Worm (Caenorhabditis elegans) whole organism, mixed stage, embryonic: ENCODE measurements around the gene R02E4.2.

Source experiments
- M03D4.4 ChIP-seq: sonication (generic microtip); optimal IDR thresholded peaks from 2 replicates; lab custom pipeline; 2017; ENCODE audit warnings: mild to moderate bottlenecking, missing genetic modification characterization, missing compliant biosample characterization
- bed-3 ChIP-seq: fragments of 200-800 bp; sonication (Bioruptor generic); optimal IDR thresholded peaks from 3 replicates; lab custom pipeline; 2018; ENCODE audit warnings: mild to moderate bottlenecking, missing genetic modification characterization, moderate library complexity, missing compliant biosample characterization
- blmp-1 ChIP-seq: fragments of 150-350 bp; optimal IDR thresholded peaks from 2 replicates; lab custom pipeline; 2014; ENCODE audit warnings: missing biosample characterization, missing genetic modification characterization
- ceh-39 ChIP-seq: fragments of 150-350 bp; optimal IDR thresholded peaks from 2 replicates; lab custom pipeline; 2014; ENCODE audit warnings: missing biosample characterization, missing genetic modification characterization
- ceh-43 ChIP-seq: fragments of 200-800 bp; sonication (Bioruptor generic); optimal IDR thresholded peaks from 2 replicates; lab custom pipeline; 2018; ENCODE audit warnings: mild to moderate bottlenecking, missing genetic modification characterization, moderate library complexity, missing compliant biosample characterization
- ceh-83 ChIP-seq: fragments of 200-800 bp; sonication (Bioruptor generic); optimal IDR thresholded peaks from 2 replicates; lab custom pipeline; 2018; ENCODE audit warnings: mild to moderate bottlenecking, missing genetic modification characterization, missing compliant biosample characterization
- ces-1 ChIP-seq: fragments of 150-350 bp; optimal IDR thresholded peaks from 2 replicates; lab custom pipeline; 2014; ENCODE audit warnings: missing biosample characterization, missing genetic modification reagents, missing genetic modification characterization
- cnd-1 ChIP-seq: fragments of 200-800 bp; sonication (Bioruptor generic); optimal IDR thresholded peaks from 2 replicates; lab custom pipeline; 2018; ENCODE audit warnings: mild to moderate bottlenecking, missing genetic modification characterization, missing compliant biosample characterization
- drap-1 ChIP-seq: fragments of 200-800 bp; sonication (Bioruptor generic); optimal IDR thresholded peaks from 3 replicates; lab custom pipeline; 2018; ENCODE audit warnings: mild to moderate bottlenecking, missing genetic modification characterization, missing compliant biosample characterization
- elt-1 ChIP-seq: sonication (generic microtip); optimal IDR thresholded peaks from 2 replicates; lab custom pipeline; 2017; ENCODE audit warnings: missing genetic modification characterization, mild to moderate bottlenecking, missing compliant biosample characterization, antibody characterized with exemption, moderate library complexity, borderline replicate concordance; ENCODE audit not compliant: insufficient read depth
- elt-3 ChIP-seq: fragments of 150-350 bp; optimal IDR thresholded peaks from 2 replicates; lab custom pipeline; 2014; ENCODE audit warnings: missing biosample characterization, missing genetic modification characterization
- flh-1 ChIP-seq: fragments of 200-800 bp; sonication (Bioruptor generic); optimal IDR thresholded peaks from 2 replicates; lab custom pipeline; 2018; ENCODE audit warnings: mild to moderate bottlenecking, missing genetic modification characterization, moderate library complexity, missing compliant biosample characterization
- ham-2 ChIP-seq: fragments of 200-800 bp; sonication (Bioruptor generic); optimal IDR thresholded peaks from 2 replicates; lab custom pipeline; 2018; ENCODE audit warnings: mild to moderate bottlenecking, missing genetic modification characterization, missing compliant biosample characterization
- hlh-1 ChIP-seq: fragments of 150-350 bp; optimal IDR thresholded peaks from 2 replicates; lab custom pipeline; 2014; ENCODE audit warnings: missing biosample characterization, missing genetic modification reagents, missing genetic modification characterization
- lin-13 ChIP-seq: fragments of 150-350 bp; optimal IDR thresholded peaks from 2 replicates; lab custom pipeline; 2014; ENCODE audit warnings: missing biosample characterization, missing genetic modification characterization
- lin-32 ChIP-seq: fragments of 200-800 bp; sonication (Bioruptor generic); optimal IDR thresholded peaks from 2 replicates; lab custom pipeline; 2018; ENCODE audit warnings: mild to moderate bottlenecking, missing genetic modification characterization, missing compliant biosample characterization
- lsy-2 ChIP-seq: fragments of 150-350 bp; optimal IDR thresholded peaks from 2 replicates; lab custom pipeline; 2014; ENCODE audit warnings: missing biosample characterization, missing genetic modification characterization
- mab-5 ChIP-seq: fragments of 150-350 bp; optimal IDR thresholded peaks from 2 replicates; lab custom pipeline; 2014; ENCODE audit warnings: missing biosample characterization, missing genetic modification characterization
- mep-1 ChIP-seq: fragments of 150-350 bp; optimal IDR thresholded peaks from 2 replicates; lab custom pipeline; 2017; ENCODE audit warnings: missing biosample characterization, missing genetic modification reagents, missing genetic modification characterization, inconsistent platforms
- mls-2 ChIP-seq: sonication (generic microtip); optimal IDR thresholded peaks from 2 replicates; lab custom pipeline; 2016; ENCODE audit warnings: mild to moderate bottlenecking, missing genetic modification characterization, moderate library complexity, missing compliant biosample characterization
- nhr-12 ChIP-seq: fragments of 150-350 bp; optimal IDR thresholded peaks from 2 replicates; lab custom pipeline; 2014; ENCODE audit warnings: missing biosample characterization, missing genetic modification characterization
- nhr-237 ChIP-seq: fragments of 150-350 bp; optimal IDR thresholded peaks from 2 replicates; lab custom pipeline; 2014; ENCODE audit warnings: missing biosample characterization, missing genetic modification characterization
- nhr-28 ChIP-seq: fragments of 150-350 bp; optimal IDR thresholded peaks from 2 replicates; lab custom pipeline; 2014; ENCODE audit warnings: missing biosample characterization, missing genetic modification characterization
- pha-4 ChIP-seq: fragments of 150-350 bp; optimal IDR thresholded peaks from 2 replicates; lab custom pipeline; 2018; ENCODE audit warnings: missing biosample characterization, missing genetic modification reagents, missing genetic modification characterization
- sem-2 ChIP-seq: fragments of 200-800 bp; sonication (Bioruptor generic); optimal IDR thresholded peaks from 2 replicates; lab custom pipeline; 2018; ENCODE audit warnings: mild to moderate bottlenecking, missing genetic modification characterization, missing compliant biosample characterization
- snpc-4 ChIP-seq: fragments of 150-350 bp; optimal IDR thresholded peaks from 2 replicates; lab custom pipeline; 2014; ENCODE audit warnings: missing biosample characterization, missing genetic modification characterization
- sptf-1 ChIP-seq: sonication (generic microtip); optimal IDR thresholded peaks from 2 replicates; lab custom pipeline; 2017; ENCODE audit warnings: mild to moderate bottlenecking, missing genetic modification characterization, moderate library complexity, missing compliant biosample characterization
- tbx-8 ChIP-seq: fragments of 200-800 bp; sonication (Bioruptor generic); optimal IDR thresholded peaks from 2 replicates; lab custom pipeline; 2018; ENCODE audit warnings: mild to moderate bottlenecking, missing genetic modification characterization, moderate library complexity, missing compliant biosample characterization
- unc-120 ChIP-seq: sonication (generic microtip); optimal IDR thresholded peaks from 2 replicates; lab custom pipeline; 2017; ENCODE audit warnings: missing genetic modification characterization, missing compliant biosample characterization; ENCODE audit not compliant: poor library complexity, severe bottlenecking
- unc-39 ChIP-seq: fragments of 150-350 bp; optimal IDR thresholded peaks from 2 replicates; lab custom pipeline; 2014; ENCODE audit warnings: missing biosample characterization, missing genetic modification characterization
- unc-62 ChIP-seq: fragments of 150-350 bp; optimal IDR thresholded peaks from 2 replicates; lab custom pipeline; 2014; ENCODE audit warnings: missing biosample characterization, missing genetic modification reagents, missing genetic modification characterization
- zip-8 ChIP-seq: fragments of 150-350 bp; optimal IDR thresholded peaks from 2 replicates; lab custom pipeline; 2014; ENCODE audit warnings: missing biosample characterization, missing genetic modification characterization
- ztf-11 ChIP-seq: fragments of 150-350 bp; optimal IDR thresholded peaks from 2 replicates; lab custom pipeline; 2014; ENCODE audit warnings: missing biosample characterization, missing genetic modification characterization

Gene R02E4.2

DNA sequence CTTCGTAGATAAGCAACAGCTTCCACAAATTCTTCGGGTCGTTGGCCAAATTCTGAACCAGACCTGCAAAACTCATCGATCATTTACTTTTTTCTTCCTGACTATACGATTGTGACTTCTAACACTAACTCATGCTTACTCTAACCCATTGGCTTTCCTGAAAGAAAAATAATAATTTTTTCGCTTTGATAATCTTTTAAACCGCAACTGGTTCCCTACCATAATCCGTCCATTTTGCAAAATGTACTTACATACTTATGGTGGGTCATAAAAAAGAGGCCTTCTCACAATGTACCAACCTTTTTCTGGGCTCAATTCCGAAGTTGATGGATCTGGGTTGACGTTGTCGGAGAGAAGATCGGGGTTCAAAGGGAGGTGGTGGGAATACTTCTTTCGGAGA, 12.3 kb upstream of the R02E4.2 start:
- TF ChIP-seq bed-3, result no peak
- no peak for TF ChIP-seq lin-13 (tag; lab: Kevin White, UChicago)
- TF ChIP-seq nhr-12 (tag; lab: Kevin White, UChicago), result no peak
- TF ChIP-seq ces-1, result no peak
- no peak for TF ChIP-seq unc-39 (tag; lab: Kevin White, UChicago)
- no peak for TF ChIP-seq ceh-83
- TF ChIP-seq pha-4, result no peak
- no peak for TF ChIP-seq zip-8 (tag; lab: Kevin White, UChicago)
- no peak for TF ChIP-seq elt-1
- TF ChIP-seq unc-120, result no peak
- no peak for TF ChIP-seq sem-2 (GFP tag; lab: Kevin White, UChicago)
- no peak for TF ChIP-seq M03D4.4 (tag; lab: Kevin White, UChicago)
- TF ChIP-seq lin-32 (GFP tag; lab: Kevin White, UChicago), result no peak
- no peak for TF ChIP-seq hlh-1 (tag; lab: Kevin White, UChicago)
- TF ChIP-seq drap-1 (GFP tag; lab: Kevin White, UChicago), result no peak
- no peak for TF ChIP-seq lsy-2 (tag; lab: Kevin White, UChicago)
- TF ChIP-seq ceh-39 (tag; lab: Kevin White, UChicago), result no peak
- TF ChIP-seq unc-62 (GFP tag; lab: Kevin White, UChicago), result no peak
- TF ChIP-seq, all 35 proteins: peak for 0

DNA sequence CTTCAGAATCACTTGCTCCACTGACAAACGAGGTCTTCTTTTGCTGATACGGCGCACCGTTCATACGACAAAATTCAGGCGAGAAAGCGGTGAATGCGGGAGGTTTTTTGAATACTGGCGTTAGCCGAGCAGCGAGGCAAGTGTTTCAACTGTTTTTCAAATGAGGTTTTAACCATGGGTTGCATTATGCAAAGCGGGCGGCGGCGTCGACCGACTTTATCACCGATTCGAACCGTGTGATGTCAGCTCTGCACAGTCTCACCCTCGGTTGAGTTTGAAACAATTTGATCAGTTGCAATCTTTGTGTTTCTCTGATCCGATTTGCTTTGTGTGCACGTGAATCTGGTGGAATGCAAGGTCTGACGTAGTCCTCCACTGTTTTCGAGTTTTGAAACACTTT, 6.8 kb upstream of the R02E4.2 start, which contains the start of gene clh-4:
TSS of gene clh-4 (minus strand) at position 101 of the 400 bp plus-strand sequence.
- no peak for TF ChIP-seq tbx-8 (GFP tag; lab: Kevin White, UChicago)
- TF ChIP-seq mab-5, result no peak
- TF ChIP-seq ztf-11, result no peak
- TF ChIP-seq, all 35 proteins: peak for 0

DNA sequence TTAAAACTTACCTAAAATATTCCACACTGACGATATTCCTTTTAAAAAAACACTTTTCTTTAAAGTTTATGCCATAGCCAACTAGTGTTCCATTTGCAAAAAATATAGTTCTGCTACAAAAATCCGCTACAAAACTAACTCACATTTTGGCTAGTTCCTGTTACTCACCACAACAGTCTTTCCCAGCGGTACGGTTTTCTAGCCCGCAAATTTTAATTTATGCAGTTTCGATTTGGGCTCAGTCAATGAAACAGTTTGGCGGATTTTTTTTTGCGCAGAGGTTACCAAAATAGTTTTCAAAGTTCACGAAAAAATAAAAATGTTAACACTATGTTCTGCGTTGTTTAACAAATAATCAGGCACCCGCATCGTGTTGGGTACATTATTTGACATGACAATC, 6.0 kb upstream of the R02E4.2 start:
- TF ChIP-seq mls-2, result no peak
- no peak for TF ChIP-seq unc-120
- TF ChIP-seq ceh-83, result no peak
- TF ChIP-seq mep-1 (tag; lab: Kevin White, UChicago), result no peak
- TF ChIP-seq hlh-1 (tag; lab: Kevin White, UChicago), result no peak
- no peak for TF ChIP-seq cnd-1 (tag; lab: Kevin White, UChicago)
- TF ChIP-seq bed-3, result no peak
- no peak for TF ChIP-seq sptf-1 (tag; lab: Kevin White, UChicago)
- no peak for TF ChIP-seq lin-13 (tag; lab: Kevin White, UChicago)

DNA sequence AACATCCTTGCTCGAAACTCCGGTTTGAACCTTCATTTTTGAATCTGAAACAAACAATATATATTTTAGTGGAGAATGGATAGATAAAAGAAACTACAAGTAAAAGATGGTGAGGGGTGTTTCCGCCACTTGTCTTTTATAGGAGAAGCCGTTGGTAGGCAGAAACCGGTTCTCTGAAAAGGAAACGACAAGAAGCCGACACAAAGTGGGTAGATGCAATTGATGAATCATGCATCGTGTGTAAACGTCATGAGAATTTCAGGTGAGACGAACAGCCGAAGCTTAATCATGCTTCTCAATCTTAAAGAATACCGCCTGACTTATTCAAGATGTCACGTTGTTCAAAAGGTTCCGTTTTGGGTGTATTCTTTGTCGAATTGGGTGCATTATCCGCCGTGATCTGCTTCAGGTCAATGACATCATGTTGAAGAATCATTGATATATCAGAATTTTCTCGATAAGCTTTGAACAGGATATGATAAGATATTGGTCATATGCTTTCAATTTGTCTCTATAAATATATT, 5.1 kb upstream of the R02E4.2 start, which contains the start of gene R02E4.3:
TSS of gene R02E4.3 (minus strand) at position 51 of the 524 bp plus-strand sequence.
- TF ChIP-seq ham-2 (no peak), blmp-1 (tag; lab: Kevin White, UChicago) (no peak), mab-5 (no peak), sptf-1 (tag; lab: Kevin White, UChicago) (no peak), ceh-83 (no peak), elt-3 (tag; lab: Kevin White, UChicago) (no peak), elt-1 (no peak), nhr-12 (tag; lab: Kevin White, UChicago) (no peak), mep-1 (tag; lab: Kevin White, UChicago) (no peak), zip-8 (tag; lab: Kevin White, UChicago) (no peak), ztf-11 (no peak), ceh-43 (GFP tag; lab: Kevin White, UChicago) (no peak), sem-2 (GFP tag; lab: Kevin White, UChicago) (no peak), nhr-237 (tag; lab: Kevin White, UChicago) (no peak), hlh-1 (tag; lab: Kevin White, UChicago) (no peak), tbx-8 (GFP tag; lab: Kevin White, UChicago) (no peak), ces-1 (no peak), unc-39 (tag; lab: Kevin White, UChicago) (no peak), snpc-4 (tag; lab: Kevin White, UChicago) (no peak), lsy-2 (tag; lab: Kevin White, UChicago) (no peak)

DNA sequence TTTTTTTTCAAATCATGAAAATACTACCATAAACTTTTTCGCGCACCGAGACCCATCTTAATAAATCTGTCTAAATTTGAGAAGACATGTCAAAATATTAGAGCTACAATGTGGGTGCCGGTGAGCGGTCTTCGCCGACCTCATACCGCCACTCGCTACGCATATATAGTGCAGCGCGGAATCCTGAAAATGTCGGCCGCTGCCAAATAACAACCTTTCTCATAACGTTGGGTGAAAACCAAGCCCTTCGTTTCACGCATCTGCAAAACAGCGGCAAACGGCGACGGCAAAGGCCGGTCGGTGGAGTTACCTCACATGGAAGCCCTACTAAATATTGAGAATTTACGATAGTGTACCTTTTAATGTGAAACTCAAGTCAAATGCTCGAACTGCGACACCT, 4.2 kb upstream of the R02E4.2 start:
- TF ChIP-seq unc-62 (GFP tag; lab: Kevin White, UChicago) (no peak), hlh-1 (tag; lab: Kevin White, UChicago) (no peak), cnd-1 (tag; lab: Kevin White, UChicago) (no peak), mab-5 (no peak), drap-1 (GFP tag; lab: Kevin White, UChicago) (no peak), nhr-28 (no peak), flh-1 (no peak), lsy-2 (tag; lab: Kevin White, UChicago) (no peak), ceh-39 (tag; lab: Kevin White, UChicago) (no peak), unc-39 (tag; lab: Kevin White, UChicago) (no peak), ceh-43 (GFP tag; lab: Kevin White, UChicago) (no peak), pha-4 (no peak), bed-3 (no peak), ceh-83 (no peak), nhr-237 (tag; lab: Kevin White, UChicago) (no peak), elt-3 (tag; lab: Kevin White, UChicago) (no peak), blmp-1 (tag; lab: Kevin White, UChicago) (no peak), lin-13 (tag; lab: Kevin White, UChicago) (no peak)
